Fruit fly (Drosophila melanogaster): ENCODE data around the gene CG14302.

The CG14302 gene

DNA sequence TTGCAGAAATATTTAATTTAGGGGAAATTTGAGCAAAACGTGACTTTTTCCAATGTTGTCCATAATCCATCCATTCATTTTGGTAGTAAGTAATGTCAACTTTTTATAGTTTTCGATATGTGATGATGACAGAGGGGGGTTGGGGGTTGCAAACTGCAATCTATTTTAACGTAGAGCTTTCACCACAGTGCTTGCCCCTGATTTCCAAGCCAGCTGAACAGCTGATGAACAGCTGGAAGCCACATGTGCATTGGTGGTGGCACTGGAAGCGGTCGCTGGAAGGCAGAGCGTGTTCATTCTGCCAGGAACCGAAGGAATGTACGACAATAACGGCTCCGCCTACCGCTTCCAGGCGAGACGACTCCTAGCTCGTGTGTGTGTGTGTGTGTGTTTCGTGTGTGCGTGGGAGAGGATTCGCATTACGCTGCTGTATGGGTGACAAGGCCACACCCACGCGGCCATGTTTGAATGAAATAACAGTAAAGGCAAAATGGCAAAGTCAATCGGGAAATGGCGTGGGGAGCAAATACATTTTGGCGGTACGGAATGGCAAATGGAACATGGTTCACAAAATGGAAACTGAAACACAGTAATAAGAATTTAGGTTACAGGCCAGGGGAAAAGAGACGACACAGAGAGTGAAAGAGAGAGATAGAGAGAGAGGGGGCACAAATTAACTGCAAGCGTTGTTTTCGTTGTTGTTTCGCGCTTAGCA is 33.5 kb upstream of the CG14302 start:
- TF ChIP-seq Ets21C (GFP tag; optimal IDR thresholded peaks at IDR 0.05) (no peak), CG3919 (GFP tag; optimal IDR thresholded peaks at IDR 0.05) (no peak), Eip93F (GFP tag; optimal IDR thresholded peaks at IDR 0.05) (no peak), topi (GFP tag; optimal IDR thresholded peaks at IDR 0.05) (no peak), CG6276 (GFP tag; optimal IDR thresholded peaks at IDR 0.05) (no peak), CG31627 (GFP tag; optimal IDR thresholded peaks at IDR 0.05) (no peak), CG1621 (tag; optimal IDR thresholded peaks at IDR 0.05) (no peak), eg (GFP tag; IDR thresholded peaks at IDR 0.05) (no peak), salr (GFP tag; optimal IDR thresholded peaks at IDR 0.05) (no peak)

- TF ChIP-seq Ets21C (GFP tag; optimal IDR thresholded peaks at IDR 0.05) = no peak
- no peak for TF ChIP-seq dac (GFP tag; optimal IDR thresholded peaks at IDR 0.05)
- no peak for TF ChIP-seq Hr38 (GFP tag; optimal IDR thresholded peaks at IDR 0.05)
- TF ChIP-seq vri (GFP tag; optimal IDR thresholded peaks at IDR 0.05) = no peak
- TF ChIP-seq CG8632 (GFP tag; optimal IDR thresholded peaks at IDR 0.05) = no peak
- no peak for TF ChIP-seq CG1621 (tag; optimal IDR thresholded peaks at IDR 0.05)
- no peak for TF ChIP-seq CG8319 (GFP tag; optimal IDR thresholded peaks at IDR 0.05)
- TF ChIP-seq CG8119 (GFP tag; IDR thresholded peaks at IDR 0.05) = no peak
- no peak for TF ChIP-seq eg (GFP tag; IDR thresholded peaks at IDR 0.05)
- no peak for TF ChIP-seq CG10631 (GFP tag; optimal IDR thresholded peaks at IDR 0.05)
- TF ChIP-seq Ets96B (tag; optimal IDR thresholded peaks at IDR 0.05) = no peak
- no peak for TF ChIP-seq esn (GFP tag; optimal IDR thresholded peaks at IDR 0.05)
- TF ChIP-seq svp (GFP tag) = no peak
- no peak for TF ChIP-seq dsx (GFP tag; optimal IDR thresholded peaks at IDR 0.05; ENCODE audit: poor library complexity, severe bottlenecking)
- no peak for TF ChIP-seq CG7368 (GFP tag; optimal IDR thresholded peaks at IDR 0.05)
Measured at dm6 chr3R:18703514-18703913, 29.0 kb upstream of the CG14302 start.

- TF ChIP-seq fd85E (GFP tag; optimal IDR thresholded peaks at IDR 0.05) (no peak), Eip78C (GFP tag) (no peak), CG3032 (tag; optimal IDR thresholded peaks at IDR 0.05) (no peak), CG10669 (GFP tag; optimal IDR thresholded peaks at IDR 0.05) (no peak), CG3919 (GFP tag; optimal IDR thresholded peaks at IDR 0.05) (no peak), achi (GFP tag; optimal IDR thresholded peaks at IDR 0.05) (no peak), salr (GFP tag; optimal IDR thresholded peaks at IDR 0.05) (no peak), Hr4 (GFP tag; optimal IDR thresholded peaks at IDR 0.05) (no peak), Sox14 (GFP tag; optimal IDR thresholded peaks at IDR 0.05) (no peak), CG11902 (GFP tag; optimal IDR thresholded peaks at IDR 0.05) (no peak), ss (GFP tag; optimal IDR thresholded peaks at IDR 0.05) (no peak), lz (GFP tag; optimal IDR thresholded peaks at IDR 0.05) (no peak), CG9139 (GFP tag; optimal IDR thresholded peaks at IDR 0.05) (no peak), Smox (GFP tag; optimal IDR thresholded peaks at IDR 0.05) (no peak), CG1621 (tag; optimal IDR thresholded peaks at IDR 0.05) (no peak), CG8119 (GFP tag; IDR thresholded peaks at IDR 0.05) (no peak), fkh (GFP tag; optimal IDR thresholded peaks at IDR 0.05) (no peak)
Measured at dm6 chr3R:18705150-18705549, 27.3 kb upstream of the CG14302 start, which contains the start of the genes ChAT and VAChT. Gene ChAT, plus strand, starts transcription at chr3R:18705501. Gene VAChT, plus strand, starts transcription at chr3R:18705501.

DNA sequence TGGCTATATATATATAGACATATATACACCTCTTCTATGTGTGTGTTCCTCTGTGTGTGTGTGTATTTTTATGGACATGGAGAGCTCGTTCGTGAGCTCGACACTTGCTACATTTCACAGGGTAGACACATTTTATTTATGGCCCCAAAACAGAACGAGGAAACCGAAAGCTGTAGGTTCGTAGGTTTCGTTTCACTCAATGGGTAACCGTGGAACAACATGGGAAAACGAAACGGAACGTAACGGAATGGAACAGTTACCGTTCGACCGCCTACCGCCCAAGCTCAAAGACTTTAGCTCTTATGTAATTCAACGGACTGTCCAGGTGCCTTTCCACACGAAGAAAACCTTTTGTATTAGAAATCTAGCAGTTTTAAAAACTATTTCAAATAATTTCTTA is 26.2 kb upstream of the CG14302 start:
- no peak for TF ChIP-seq CG8119 (GFP tag; IDR thresholded peaks at IDR 0.05)
- TF ChIP-seq spab (GFP tag; optimal IDR thresholded peaks at IDR 0.05) = no peak
- no peak for TF ChIP-seq CG34406 (GFP tag; optimal IDR thresholded peaks at IDR 0.05)

Measured in whole organism, prepupa.